Worm (Caenorhabditis elegans): ENCODE data around the gene C47D12.4.
A peak's percentile ranks its signal among the peaks of the same experiment; 100 is the strongest.

The C47D12.4 gene

DNA sequence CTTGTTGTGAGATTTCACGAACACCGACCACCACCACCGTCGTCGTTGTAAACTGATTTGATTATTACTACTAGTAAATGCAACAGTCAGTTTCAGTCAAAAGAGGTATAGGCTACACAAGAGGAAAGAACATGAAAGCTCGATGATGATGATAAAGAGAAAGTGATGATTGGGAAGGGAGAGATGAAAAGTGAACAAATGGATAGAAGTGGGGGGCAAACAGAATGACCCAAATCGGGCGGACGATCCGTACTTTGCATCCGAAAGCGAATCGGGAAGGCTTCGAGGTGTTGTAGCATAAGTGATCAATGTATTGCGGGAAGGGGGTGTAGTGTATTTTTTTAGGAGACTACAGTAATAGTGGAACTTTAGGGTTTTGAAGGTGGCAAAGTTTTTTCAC is 29.2 kb downstream of the C47D12.4 start:
- TF ChIP-seq ceh-63 (GFP tag; optimal IDR thresholded peaks at IDR 0.05) (no peak), swsn-7 (tag; optimal IDR thresholded peaks at IDR 0.05) (no peak), hlh-4 (tag; optimal IDR thresholded peaks at IDR 0.05) (no peak), efl-1 (optimal IDR thresholded peaks at IDR 0.05) (no peak), efl-1 (GFP tag; optimal IDR thresholded peaks at IDR 0.05 in 1 of 2) (peak in 1 of 2 experiments; percentile 15), nhr-28 (tag; optimal IDR thresholded peaks at IDR 0.05) (no peak), ceh-88 (GFP tag; IDR thresholded peaks at IDR 0.05) (no peak), nhr-11 (tag; optimal IDR thresholded peaks at IDR 0.05) (no peak), tbx-2 (tag; optimal IDR thresholded peaks at IDR 0.05) (no peak), egl-27 (tag; optimal IDR thresholded peaks at IDR 0.05) (no peak), C04F5.9 (tag; optimal IDR thresholded peaks at IDR 0.05) (no peak), blmp-1 (tag; optimal IDR thresholded peaks at IDR 0.05) (peak; percentile 97), unc-130 (tag; optimal IDR thresholded peaks at IDR 0.05) (no peak)

ce11 chrII:11713569-11713968 is 32.0 kb downstream of the C47D12.4 start, which contains the start of gene F13D12.10:
F13D12.10 (plus strand) TSS chrII:11713799.
- TF ChIP-seq lsy-2 (tag; optimal IDR thresholded peaks at IDR 0.05) (peak; percentile 17 to 34), Y116A8C.19 (tag; optimal IDR thresholded peaks at IDR 0.05; ENCODE audit: borderline replicate concordance) (no peak), zag-1 (tag; optimal IDR thresholded peaks at IDR 0.05) (no peak), nhr-77 (tag; optimal IDR thresholded peaks at IDR 0.05) (no peak), dpl-1 (GFP tag; optimal IDR thresholded peaks at IDR 0.05) (peak in 1 of 3 experiments; percentile 10), fkh-10 (GFP tag; optimal IDR thresholded peaks at IDR 0.05) (no peak), lir-3 (tag; optimal IDR thresholded peaks at IDR 0.05; ENCODE audit: poor library complexity) (peak; percentile 26), nhr-47 (tag; optimal IDR thresholded peaks at IDR 0.05) (peak; percentile 10), lin-39 (tag; optimal IDR thresholded peaks at IDR 0.05) (peak; percentile 54), ces-1 (GFP tag; optimal IDR thresholded peaks at IDR 0.05) (no peak), mab-9 (GFP tag; IDR thresholded peaks at IDR 0.05) (no peak), pag-3 (tag; optimal IDR thresholded peaks at IDR 0.05; ENCODE audit: borderline replicate concordance, insufficient read depth) (no peak), nhr-84 (tag; optimal IDR thresholded peaks at IDR 0.05) (no peak), unc-62 (GFP tag; optimal IDR thresholded peaks at IDR 0.05) (no peak), jun-1 (tag; optimal IDR thresholded peaks at IDR 0.05) (no peak), ztf-4 (tag; optimal IDR thresholded peaks at IDR 0.05) (peak; percentile 45), irx-1 (tag; optimal IDR thresholded peaks at IDR 0.05) (no peak), pax-3 (tag; optimal IDR thresholded peaks at IDR 0.05) (no peak), efl-1 (optimal IDR thresholded peaks at IDR 0.05) (peak in 1 of 2 experiments; percentile 23), efl-1 (GFP tag; optimal IDR thresholded peaks at IDR 0.05 in 1 of 2) (peak in 1 of 2 experiments; percentile 68), xbp-1 (tag; optimal IDR thresholded peaks at IDR 0.05) (peak; percentile 37), nhr-11 (tag; optimal IDR thresholded peaks at IDR 0.05) (no peak), fkh-8 (tag; optimal IDR thresholded peaks at IDR 0.05) (peak; percentile 18), efl-3 (GFP tag; optimal IDR thresholded peaks at IDR 0.05) (no peak), unc-130 (tag; optimal IDR thresholded peaks at IDR 0.05) (no peak), unc-30 (tag; optimal IDR thresholded peaks at IDR 0.05) (no peak), sup-37 (GFP tag; optimal IDR thresholded peaks at IDR 0.05) (no peak), lin-35 (GFP tag; optimal IDR thresholded peaks at IDR 0.05) (no peak), elt-3 (tag; optimal IDR thresholded peaks at IDR 0.05) (no peak), nhr-71 (tag; optimal IDR thresholded peaks at IDR 0.05) (peak; percentile 82), nhr-237 (tag; optimal IDR thresholded peaks at IDR 0.05) (no peak), C04F5.9 (tag; optimal IDR thresholded peaks at IDR 0.05) (no peak), nhr-20 (tag; optimal IDR thresholded peaks at IDR 0.05) (peak; percentile 37), hlh-17 (GFP tag; optimal IDR thresholded peaks at IDR 0.05; ENCODE audit: borderline replicate concordance) (no peak), mdl-1 (tag; optimal IDR thresholded peaks at IDR 0.05) (peak in 1 of 2 experiments; percentile 45), ceh-63 (GFP tag; optimal IDR thresholded peaks at IDR 0.05) (no peak), fos-1 (tag; optimal IDR thresholded peaks at IDR 0.05) (no peak), nhr-28 (tag; optimal IDR thresholded peaks at IDR 0.05) (no peak), lin-14 (GFP tag; optimal IDR thresholded peaks at IDR 0.05) (peak; percentile 83), isw-1 (GFP tag; IDR thresholded peaks at IDR 0.05) (no peak), aha-1 (tag; optimal IDR thresholded peaks at IDR 0.05) (no peak), tbx-2 (tag; optimal IDR thresholded peaks at IDR 0.05) (peak; percentile 30), ceh-82 (tag; optimal IDR thresholded peaks at IDR 0.05) (no peak), nhr-12 (tag; optimal IDR thresholded peaks at IDR 0.05) (no peak), lin-15B (tag; optimal IDR thresholded peaks at IDR 0.05) (no peak)

Data from whole organism, L1 larva.